Fruit fly (Drosophila melanogaster) whole organism, pupa: ENCODE measurements around the gene Sb.

Source experiments
- CG10348 ChIP-seq: fragments of 200-800 bp; sonication (Bioruptor generic); IDR thresholded peaks from 2 replicates; pipeline ENCODE4 v1.3.6; 2022; ENCODE audit warnings: missing biosample characterization, missing genetic modification characterization
- CG14655 ChIP-seq: fragments of 200-800 bp; sonication (Bioruptor generic); optimal IDR thresholded peaks from 3 replicates; lab custom pipeline; 2017; ENCODE audit warnings: mild to moderate bottlenecking, missing biosample characterization, missing genetic modification reagents, missing genetic modification characterization
- CG34367 ChIP-seq: fragments of 200-800 bp; sonication (Bioruptor generic); optimal IDR thresholded peaks from 2 replicates; lab custom pipeline; 2018; ENCODE audit warnings: missing biosample characterization, mild to moderate bottlenecking, missing genetic modification characterization
- CG4496 ChIP-seq: fragments of 200-800 bp; sonication (Bioruptor generic); IDR thresholded peaks from 3 replicates; pipeline ENCODE4 v1.3.6; 2022; ENCODE audit warnings: missing biosample characterization, missing genetic modification characterization
- CG8301 ChIP-seq: fragments of 200-800 bp; sonication (Bioruptor generic); optimal IDR thresholded peaks from 2 replicates; lab custom pipeline; 2018; ENCODE audit warnings: missing biosample characterization, mild to moderate bottlenecking, missing genetic modification characterization
- CG9948 ChIP-seq: fragments of 200-800 bp; sonication (Bioruptor generic); optimal IDR thresholded peaks from 2 replicates; lab custom pipeline; 2018; ENCODE audit warnings: missing biosample characterization, mild to moderate bottlenecking, missing genetic modification characterization, moderate library complexity
- EcR ChIP-seq: fragments of 200-800 bp; sonication (Bioruptor generic); optimal IDR thresholded peaks from 3 replicates; lab custom pipeline; 2019; ENCODE audit warnings: missing biosample characterization, missing genetic modification characterization, mild to moderate bottlenecking, moderate library complexity, missing genetic modification reagents
- Pif1A ChIP-seq: fragments of 200-800 bp; sonication (Bioruptor generic); optimal IDR thresholded peaks from 3 replicates; lab custom pipeline; 2016; ENCODE audit warnings: missing biosample characterization, missing genetic modification characterization
- Pif1B ChIP-seq: fragments of 200-800 bp; sonication (Bioruptor generic); optimal IDR thresholded peaks from 3 replicates; lab custom pipeline; 2016; ENCODE audit warnings: missing biosample characterization, missing genetic modification characterization
- Snoo ChIP-seq: fragments of 200-800 bp; sonication (Bioruptor generic); optimal IDR thresholded peaks from 3 replicates; lab custom pipeline; 2017; ENCODE audit warnings: missing biosample characterization, mild to moderate bottlenecking, missing genetic modification characterization, inconsistent platforms
- rn ChIP-seq: fragments of 200-800 bp; sonication (Bioruptor generic); IDR thresholded peaks from 2 replicates; pipeline ENCODE4 v1.3.6; 2022; ENCODE audit warnings: missing biosample characterization, missing genetic modification characterization

- TF ChIP-seq CG9948 (tag; lab: Kevin White, UChicago) (no peak), CG14655 (no peak), CG34367 (tag; lab: Kevin White, UChicago) (no peak), rn (GFP tag; lab: Robert Waterston, UW) (no peak), Snoo (tag; lab: Kevin White, UChicago) (no peak), CG4496 (GFP tag; lab: Robert Waterston, UW) (no peak; the same call in 1 of the 3 replicates), Pif1B (GFP tag; lab: Kevin White, UChicago) (no peak), EcR (no peak), Pif1A (GFP tag; lab: Kevin White, UChicago) (peak; percentile 23), CG10348 (no peak), CG8301 (tag; lab: Kevin White, UChicago) (no peak)
These were observed 43.4 kb upstream of the Sb start for dm6 chr3R:16072581-16072908.
